Worm (Caenorhabditis elegans) whole organism, L3 larva: ENCODE data around the gene ZK1307.7.

Source experiments
- R02D3.7 ChIP-seq: fragments of 150-350 bp; optimal IDR thresholded peaks from 2 replicates; lab custom pipeline; 2014; ENCODE audit warnings: missing biosample characterization, missing genetic modification characterization
- ZK546.5 ChIP-seq: sonication (generic microtip); optimal IDR thresholded peaks from 2 replicates; lab custom pipeline; 2017; ENCODE audit warnings: missing biosample characterization, missing genetic modification characterization
- aly-2 ChIP-seq: fragments of 150-350 bp; optimal IDR thresholded peaks from 2 replicates; lab custom pipeline; 2014; ENCODE audit warnings: missing biosample characterization, missing genetic modification characterization
- ama-1 ChIP-seq: fragments of 150-350 bp; optimal IDR thresholded peaks from 2 replicates; lab custom pipeline; 2018
- ceh-16 ChIP-seq: sonication (generic microtip); optimal IDR thresholded peaks from 2 replicates; lab custom pipeline; 2017; ENCODE audit warnings: missing biosample characterization, missing genetic modification characterization
- ceh-28 ChIP-seq: fragments of 150-350 bp; optimal IDR thresholded peaks from 2 replicates; lab custom pipeline; 2014; ENCODE audit warnings: missing biosample characterization, missing genetic modification reagents, missing genetic modification characterization
- ceh-9 ChIP-seq: sonication (generic microtip); optimal IDR thresholded peaks from 2 replicates; lab custom pipeline; 2018; ENCODE audit warnings: missing biosample characterization, missing genetic modification characterization
- daf-12 ChIP-seq: fragments of 150-350 bp; optimal IDR thresholded peaks from 2 replicates; lab custom pipeline; 2014; ENCODE audit warnings: missing biosample characterization, missing genetic modification reagents, missing genetic modification characterization
- egl-27 ChIP-seq: sonication (generic microtip); optimal IDR thresholded peaks from 4 replicates; lab custom pipeline; 2017; ENCODE audit warnings: missing biosample characterization, missing genetic modification reagents, missing genetic modification characterization
- egl-5 ChIP-seq: fragments of 150-350 bp; optimal IDR thresholded peaks from 2 replicates; lab custom pipeline; 2017; ENCODE audit warnings: missing biosample characterization, missing genetic modification reagents, missing genetic modification characterization, inconsistent platforms
- elt-1 ChIP-seq: fragments of 150-350 bp; optimal IDR thresholded peaks from 2 replicates; lab custom pipeline; 2014; ENCODE audit warnings: missing biosample characterization, missing genetic modification characterization
- elt-2 ChIP-seq: sonication (generic microtip); optimal IDR thresholded peaks from 2 replicates; lab custom pipeline; 2016; ENCODE audit warnings: missing genetic modification reagents, mild to moderate bottlenecking, missing genetic modification characterization, missing compliant biosample characterization
- elt-3 ChIP-seq, 3 experiments: fragments of 150-350 bp in 1 of 3; sonication (generic microtip) in 2 of 3; optimal IDR thresholded peaks; 2 replicates in 2 of 3; 4 replicates in 1 of 3; lab custom pipeline; 2014 to 2017; ENCODE audit warnings: missing biosample characterization in 3 of 3, missing genetic modification characterization in 3 of 3
- fkh-10 ChIP-seq: sonication (generic microtip); optimal IDR thresholded peaks from 2 replicates; lab custom pipeline; 2017; ENCODE audit warnings: missing biosample characterization, missing genetic modification reagents, missing genetic modification characterization
- fkh-2 ChIP-seq: fragments of 150-350 bp; optimal IDR thresholded peaks from 2 replicates; lab custom pipeline; 2014; ENCODE audit warnings: missing biosample characterization, missing genetic modification reagents, missing genetic modification characterization
- fos-1 ChIP-seq: fragments of 150-350 bp; optimal IDR thresholded peaks from 2 replicates; lab custom pipeline; 2014; ENCODE audit warnings: missing biosample characterization, missing genetic modification characterization
- hmg-11 ChIP-seq: sonication (generic microtip); optimal IDR thresholded peaks from 2 replicates; lab custom pipeline; 2016; ENCODE audit warnings: missing genetic modification characterization, missing compliant biosample characterization
- jun-1 ChIP-seq: fragments of 150-350 bp; optimal IDR thresholded peaks from 2 replicates; lab custom pipeline; 2014; ENCODE audit warnings: missing biosample characterization, missing genetic modification reagents, missing genetic modification characterization
- lin-15B ChIP-seq: fragments of 150-350 bp; optimal IDR thresholded peaks from 2 replicates; lab custom pipeline; 2014; ENCODE audit warnings: missing biosample characterization, missing genetic modification characterization
- lin-39 ChIP-seq: fragments of 150-350 bp; optimal IDR thresholded peaks from 2 replicates; lab custom pipeline; 2018; ENCODE audit warnings: missing biosample characterization, missing genetic modification reagents, missing genetic modification characterization
- lsy-12 ChIP-seq: sonication (generic microtip); optimal IDR thresholded peaks from 2 replicates; lab custom pipeline; 2016; ENCODE audit warnings: mild to moderate bottlenecking, missing genetic modification characterization, missing compliant biosample characterization
- mdl-1 ChIP-seq: fragments of 150-350 bp; optimal IDR thresholded peaks from 2 replicates; lab custom pipeline; 2014; ENCODE audit warnings: missing biosample characterization, missing genetic modification characterization
- mml-1 ChIP-seq: fragments of 150-350 bp; sonication (generic microtip); optimal IDR thresholded peaks from 3 replicates; lab custom pipeline; 2014; ENCODE audit warnings: missing biosample characterization, missing genetic modification characterization
- nfya-1 ChIP-seq: sonication (generic microtip); optimal IDR thresholded peaks from 2 replicates; lab custom pipeline; 2017; ENCODE audit warnings: missing genetic modification characterization, mild to moderate bottlenecking, missing compliant biosample characterization, antibody characterized with exemption, moderate library complexity; ENCODE audit not compliant: insufficient read depth
- nhr-11 ChIP-seq: fragments of 150-350 bp; optimal IDR thresholded peaks from 2 replicates; lab custom pipeline; 2014; ENCODE audit warnings: missing biosample characterization, missing genetic modification characterization
- nhr-12 ChIP-seq: fragments of 150-350 bp; optimal IDR thresholded peaks from 2 replicates; lab custom pipeline; 2014; ENCODE audit warnings: missing biosample characterization, missing genetic modification characterization
- nhr-23 ChIP-seq: fragments of 150-350 bp; optimal IDR thresholded peaks from 2 replicates; lab custom pipeline; 2014; ENCODE audit warnings: missing biosample characterization, missing genetic modification reagents, missing genetic modification characterization
- nhr-237 ChIP-seq: fragments of 150-350 bp; optimal IDR thresholded peaks from 2 replicates; lab custom pipeline; 2014; ENCODE audit warnings: missing biosample characterization, missing genetic modification characterization
- nhr-25 ChIP-seq: sonication (generic microtip); optimal IDR thresholded peaks from 2 replicates; lab custom pipeline; 2017; ENCODE audit warnings: missing biosample characterization, missing genetic modification characterization
- nhr-28 ChIP-seq: fragments of 150-350 bp; optimal IDR thresholded peaks from 2 replicates; lab custom pipeline; 2014; ENCODE audit warnings: missing biosample characterization, missing genetic modification characterization
- nhr-43 ChIP-seq: sonication (generic microtip); optimal IDR thresholded peaks from 2 replicates; lab custom pipeline; 2016; ENCODE audit warnings: mild to moderate bottlenecking, missing genetic modification characterization, missing compliant biosample characterization; ENCODE audit not compliant: poor library complexity, severe bottlenecking
- nhr-76 ChIP-seq: fragments of 150-350 bp; sonication (generic microtip); optimal IDR thresholded peaks from 5 replicates; lab custom pipeline; 2014; ENCODE audit warnings: missing biosample characterization, missing genetic modification characterization
- pha-4 ChIP-seq: fragments of 150-350 bp; optimal IDR thresholded peaks from 2 replicates; lab custom pipeline; 2014; ENCODE audit warnings: missing biosample characterization, missing genetic modification reagents, missing genetic modification characterization
- pqm-1 ChIP-seq: fragments of 150-350 bp; optimal IDR thresholded peaks from 2 replicates; lab custom pipeline; 2017; ENCODE audit warnings: missing biosample characterization, missing genetic modification characterization, inconsistent platforms
- sea-2 ChIP-seq: fragments of 150-350 bp; sonication (generic microtip); optimal IDR thresholded peaks from 4 replicates; lab custom pipeline; 2014; ENCODE audit warnings: missing biosample characterization, missing genetic modification reagents, missing genetic modification characterization
- skn-1 ChIP-seq: fragments of 150-350 bp; optimal IDR thresholded peaks from 2 replicates; lab custom pipeline; 2014; ENCODE audit warnings: missing biosample characterization, missing genetic modification characterization
- snpc-4 ChIP-seq: fragments of 150-350 bp; optimal IDR thresholded peaks from 2 replicates; lab custom pipeline; 2014; ENCODE audit warnings: missing biosample characterization, missing genetic modification characterization
- tbx-2 ChIP-seq: sonication (generic microtip); optimal IDR thresholded peaks from 2 replicates; lab custom pipeline; 2016; ENCODE audit warnings: mild to moderate bottlenecking, missing genetic modification characterization, missing compliant biosample characterization
- unc-39 ChIP-seq: sonication (generic microtip); optimal IDR thresholded peaks from 4 replicates; lab custom pipeline; 2017; ENCODE audit warnings: missing biosample characterization, missing genetic modification characterization
- unc-62 ChIP-seq: fragments of 150-350 bp; sonication (generic microtip); optimal IDR thresholded peaks from 4 replicates; lab custom pipeline; 2014; ENCODE audit warnings: missing biosample characterization, missing genetic modification reagents, missing genetic modification characterization
- ztf-11 ChIP-seq: fragments of 150-350 bp; optimal IDR thresholded peaks from 2 replicates; lab custom pipeline; 2014; ENCODE audit warnings: missing biosample characterization, missing genetic modification characterization
- ztf-4 ChIP-seq: fragments of 150-350 bp; optimal IDR thresholded peaks from 2 replicates; lab custom pipeline; 2014; ENCODE audit warnings: missing biosample characterization, missing genetic modification characterization

ZK1307.7 gene

DNA sequence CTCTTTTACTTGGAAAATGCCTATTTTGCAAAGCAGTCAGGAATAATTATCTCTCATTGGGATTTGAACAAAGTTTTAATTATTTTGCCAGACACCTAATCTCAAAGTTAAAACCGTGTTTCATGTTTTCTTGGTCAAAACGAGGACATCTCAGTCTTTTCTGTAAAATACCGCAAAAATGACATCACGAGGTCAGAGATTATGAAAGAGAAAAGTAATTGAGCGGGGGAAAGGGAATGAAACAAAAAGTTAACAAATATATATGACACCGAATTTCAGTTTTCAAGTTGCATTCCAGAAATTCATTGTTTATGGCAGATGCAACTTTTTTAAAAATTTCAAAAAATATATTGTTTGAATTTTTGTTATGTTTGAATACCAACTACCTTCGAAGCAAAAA, 33.8 kb upstream of the ZK1307.7 start:
- TF ChIP-seq nhr-11 (tag; lab: Kevin White, UChicago) = peak; percentile 34
- TF ChIP-seq nhr-237 = no peak
- TF ChIP-seq lsy-12 (tag; lab: Kevin White, UChicago) = no peak
- peak; percentile 12 for TF ChIP-seq ama-1
- TF ChIP-seq nhr-23 (tag; lab: Kevin White, UChicago) = peak; percentile 44

DNA sequence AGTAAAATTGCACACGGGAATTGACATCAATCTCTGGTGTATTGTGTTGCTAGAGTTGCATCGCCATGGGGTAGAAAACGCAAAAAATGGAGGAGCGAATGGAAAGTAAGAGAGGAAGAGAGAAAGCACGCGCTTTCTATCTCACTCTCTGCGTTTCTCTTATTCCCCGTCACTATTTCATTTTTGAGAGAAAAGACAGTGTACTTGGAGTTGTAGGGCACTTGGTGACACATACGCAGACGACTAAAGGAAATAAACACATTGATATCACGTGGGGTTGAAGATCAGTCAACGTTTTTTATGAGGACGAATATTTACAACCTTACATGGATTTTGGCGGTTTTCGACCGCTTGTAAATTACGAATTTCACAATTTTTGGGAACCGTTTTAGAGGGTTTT, 33.0 kb upstream of the ZK1307.7 start:
- peak; percentile 91 for TF ChIP-seq elt-2 (tag; lab: Kevin White, UChicago)
- peak; percentile 97 for TF ChIP-seq nhr-43
- TF ChIP-seq ama-1 = peak; percentile 75
- peak; percentile 96 for TF ChIP-seq nhr-23 (tag; lab: Kevin White, UChicago)
- TF ChIP-seq nhr-12 (tag; lab: Kevin White, UChicago) = no peak
- TF ChIP-seq tbx-2 (tag; lab: Kevin White, UChicago) = peak; percentile 74
- TF ChIP-seq snpc-4 = peak; percentile 42
- TF ChIP-seq nhr-11 (tag; lab: Kevin White, UChicago) = peak; percentile 98
- no peak for TF ChIP-seq ZK546.5
- no peak for TF ChIP-seq ceh-16 (tag; lab: Kevin White, UChicago)
- peak in 2 of 3 experiments; percentile 9 to 91 for TF ChIP-seq elt-3 (tag; optimal IDR thresholded peaks at IDR 0.05; lab: Kevin White, UChicago)
- no peak for TF ChIP-seq unc-39
- TF ChIP-seq fkh-2 (tag; lab: Kevin White, UChicago) = peak; percentile 88
- TF ChIP-seq mml-1 (tag; lab: Kevin White, UChicago) = peak; percentile 69
- TF ChIP-seq ceh-9 (tag; lab: Kevin White, UChicago) = no peak
- TF ChIP-seq egl-27 = peak; percentile 41
- peak; percentile 91 for TF ChIP-seq unc-62 (GFP tag; lab: Kevin White, UChicago)
- TF ChIP-seq ceh-28 (tag; lab: Kevin White, UChicago) = peak; percentile 81
- peak; percentile 75 for TF ChIP-seq ztf-4
- peak; percentile 67 for TF ChIP-seq nhr-76 (tag; lab: Kevin White, UChicago)
- TF ChIP-seq elt-1 = peak; percentile 73
- TF ChIP-seq R02D3.7 (tag; lab: Kevin White, UChicago) = peak; percentile 52
- TF ChIP-seq sea-2 (GFP tag; lab: Kevin White, UChicago) = no peak
- no peak for TF ChIP-seq ztf-11 (tag; lab: Kevin White, UChicago)
- TF ChIP-seq daf-12 (tag; lab: Kevin White, UChicago) = peak; percentile 10
- peak; percentile 100 for TF ChIP-seq mdl-1 (tag; lab: Kevin White, UChicago)
- TF ChIP-seq lsy-12 (tag; lab: Kevin White, UChicago) = peak; percentile 86
- TF ChIP-seq pha-4 = peak; percentile 99
- peak; percentile 86 for TF ChIP-seq lin-39 (tag; lab: Kevin White, UChicago)
- TF ChIP-seq egl-5 (tag; lab: Kevin White, UChicago) = peak; percentile 92
- peak; percentile 87 for TF ChIP-seq hmg-11 (tag; lab: Kevin White, UChicago)
- TF ChIP-seq nfya-1 (tag; lab: Kevin White, UChicago) = peak; percentile 94
- peak; percentile 97 for TF ChIP-seq jun-1 (tag; lab: Kevin White, UChicago)
- no peak for TF ChIP-seq fos-1 (tag; lab: Kevin White, UChicago)
- peak; percentile 86 for TF ChIP-seq skn-1 (tag; lab: Kevin White, UChicago)
- peak; percentile 63 for TF ChIP-seq lin-15B (tag; lab: Kevin White, UChicago)
- TF ChIP-seq nhr-25 = peak; percentile 97
- TF ChIP-seq pqm-1 = peak; percentile 98

DNA sequence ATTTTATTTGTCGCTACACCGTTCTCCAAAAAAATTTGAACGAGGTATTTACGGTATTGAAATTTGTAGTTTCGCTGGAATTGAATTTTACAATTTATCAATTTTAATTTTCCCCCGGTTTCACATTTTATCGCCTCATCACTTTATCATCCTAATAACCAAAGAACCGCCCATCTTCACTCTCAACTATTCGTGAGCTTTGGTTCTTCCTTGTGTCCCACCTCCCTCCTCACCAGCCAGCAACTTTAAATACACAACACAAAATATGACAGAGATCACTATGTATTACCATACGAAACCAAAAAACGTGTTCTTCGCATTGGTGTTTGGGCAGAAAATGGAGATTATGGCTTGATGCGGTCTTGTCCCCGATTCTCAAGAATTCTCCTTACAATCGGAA, 32.3 kb upstream of the ZK1307.7 start:
- TF ChIP-seq lin-15B (tag; lab: Kevin White, UChicago) (no peak), ztf-11 (tag; lab: Kevin White, UChicago) (no peak), fkh-10 (GFP tag; lab: Kevin White, UChicago) (no peak), pha-4 (peak; percentile 18), egl-27 (no peak), ama-1 (peak; percentile 35), nfya-1 (tag; lab: Kevin White, UChicago) (peak; percentile 3), elt-3 (tag; optimal IDR thresholded peaks at IDR 0.05; lab: Kevin White, UChicago) (no peak), nhr-43 (no peak), nhr-12 (tag; lab: Kevin White, UChicago) (no peak), elt-2 (tag; lab: Kevin White, UChicago) (peak; percentile 68), unc-62 (GFP tag; lab: Kevin White, UChicago) (no peak), aly-2 (tag; lab: Kevin White, UChicago) (no peak), pqm-1 (peak; percentile 87), ceh-16 (tag; lab: Kevin White, UChicago) (no peak), skn-1 (tag; lab: Kevin White, UChicago) (no peak), mml-1 (tag; lab: Kevin White, UChicago) (no peak), sea-2 (GFP tag; lab: Kevin White, UChicago) (no peak), nhr-28 (no peak), fkh-2 (tag; lab: Kevin White, UChicago) (no peak), elt-1 (no peak), unc-39 (no peak), ztf-4 (no peak), mdl-1 (tag; lab: Kevin White, UChicago) (no peak), egl-5 (tag; lab: Kevin White, UChicago) (no peak), nhr-23 (tag; lab: Kevin White, UChicago) (no peak), daf-12 (tag; lab: Kevin White, UChicago) (no peak), ZK546.5 (no peak), lin-39 (tag; lab: Kevin White, UChicago) (peak; percentile 34), snpc-4 (no peak), nhr-11 (tag; lab: Kevin White, UChicago) (no peak)
- TF ChIP-seq, all 47 proteins: peak for 6
